Fruit fly (Drosophila melanogaster) whole organism, prepupa: ENCODE results near the gene CG10866.

Experiments
- Blimp-1 ChIP-seq: fragments of 200-800 bp; sonication (Bioruptor generic); optimal IDR thresholded peaks from 3 replicates; lab custom pipeline; 2017; ENCODE audit warnings: missing biosample characterization, missing genetic modification characterization, mild to moderate bottlenecking, moderate library complexity, missing genetic modification reagents
- CG10631 ChIP-seq: fragments of 200-800 bp; sonication (Bioruptor generic); optimal IDR thresholded peaks from 2 replicates; lab custom pipeline; 2016; ENCODE audit warnings: missing biosample characterization, missing genetic modification characterization
- CG10669 ChIP-seq: fragments of 200-800 bp; sonication (Bioruptor generic); optimal IDR thresholded peaks from 3 replicates; lab custom pipeline; 2018; ENCODE audit warnings: missing biosample characterization, mild to moderate bottlenecking, missing genetic modification characterization, moderate library complexity
- CG11762 ChIP-seq: fragments of 200-800 bp; sonication (Bioruptor generic); optimal IDR thresholded peaks from 3 replicates; lab custom pipeline; 2016; ENCODE audit warnings: missing biosample characterization, missing genetic modification characterization; ENCODE audit not compliant: insufficient read depth
- CG11902 ChIP-seq: fragments of 200-800 bp; sonication (Bioruptor generic); optimal IDR thresholded peaks from 3 replicates; lab custom pipeline; 2016; ENCODE audit warnings: missing biosample characterization, missing genetic modification characterization
- CG15336 ChIP-seq: fragments of 200-800 bp; sonication (Bioruptor generic); IDR thresholded peaks from 2 replicates; pipeline ENCODE4 v1.3.6; 2022; ENCODE audit warnings: missing biosample characterization, missing genetic modification characterization
- CG1621 ChIP-seq: fragments of 200-800 bp; sonication (Bioruptor generic); optimal IDR thresholded peaks from 3 replicates; lab custom pipeline; 2018; ENCODE audit warnings: missing biosample characterization, mild to moderate bottlenecking, missing genetic modification characterization
- CG3032 ChIP-seq: fragments of 200-800 bp; optimal IDR thresholded peaks from 2 replicates; lab custom pipeline; 2019; ENCODE audit warnings: missing biosample characterization, mild to moderate bottlenecking, missing genetic modification characterization, moderate library complexity
- CG32006 ChIP-seq: fragments of 200-800 bp; sonication (Bioruptor generic); optimal IDR thresholded peaks from 3 replicates; lab custom pipeline; 2017; ENCODE audit warnings: missing biosample characterization, mild to moderate bottlenecking, missing genetic modification characterization
- CG6276 ChIP-seq: fragments of 200-800 bp; sonication (Bioruptor generic); optimal IDR thresholded peaks from 2 replicates; lab custom pipeline; 2017; ENCODE audit warnings: missing biosample characterization, mild to moderate bottlenecking, missing genetic modification characterization
- CG7368 ChIP-seq: fragments of 200-800 bp; sonication (Bioruptor generic); optimal IDR thresholded peaks from 3 replicates; lab custom pipeline; 2016; ENCODE audit warnings: missing biosample characterization, missing genetic modification characterization
- CG8119 ChIP-seq: fragments of 200-800 bp; sonication (Bioruptor generic); IDR thresholded peaks from 3 replicates; pipeline ENCODE4 v1.3.6; 2022; ENCODE audit warnings: missing biosample characterization, missing genetic modification characterization
- CG8319 ChIP-seq: fragments of 200-800 bp; sonication (Bioruptor generic); optimal IDR thresholded peaks from 3 replicates; lab custom pipeline; 2016; ENCODE audit warnings: missing biosample characterization, missing genetic modification characterization
- CG8632 ChIP-seq: fragments of 200-800 bp; sonication (Bioruptor generic); optimal IDR thresholded peaks from 3 replicates; lab custom pipeline; 2016; ENCODE audit warnings: missing biosample characterization, missing genetic modification characterization
- CG9139 ChIP-seq: fragments of 200-800 bp; sonication (Bioruptor generic); optimal IDR thresholded peaks from 3 replicates; lab custom pipeline; 2017; ENCODE audit warnings: missing biosample characterization, mild to moderate bottlenecking, missing genetic modification characterization
- Eip75B ChIP-seq: fragments of 200-800 bp; sonication (Bioruptor generic); optimal IDR thresholded peaks from 3 replicates; lab custom pipeline; 2016; ENCODE audit warnings: missing biosample characterization, missing genetic modification characterization
- Eip78C ChIP-seq: fragments of 200-800 bp; sonication (Bioruptor generic); peaks from one replicate; lab custom pipeline; 2016; ENCODE audit warnings: missing biosample characterization, missing genetic modification characterization
- Eip93F ChIP-seq: fragments of 200-800 bp; sonication (Bioruptor generic); optimal IDR thresholded peaks from 2 replicates; lab custom pipeline; 2016; ENCODE audit warnings: missing biosample characterization, mild to moderate bottlenecking, missing genetic modification characterization
- Lpt ChIP-seq: fragments of 200-800 bp; sonication (Bioruptor generic); optimal IDR thresholded peaks from 3 replicates; lab custom pipeline; 2016; ENCODE audit warnings: missing biosample characterization, missing genetic modification characterization
- Sox102F ChIP-seq: fragments of 200-800 bp; sonication (Bioruptor generic); optimal IDR thresholded peaks from 2 replicates; lab custom pipeline; 2016; ENCODE audit warnings: missing biosample characterization, mild to moderate bottlenecking, missing genetic modification characterization
- Sox15 ChIP-seq: fragments of 200-800 bp; sonication (Bioruptor generic); optimal IDR thresholded peaks from 3 replicates; lab custom pipeline; 2016; ENCODE audit warnings: missing biosample characterization, missing genetic modification characterization
- achi ChIP-seq: fragments of 200-800 bp; sonication (Bioruptor generic); optimal IDR thresholded peaks from 3 replicates; lab custom pipeline; 2016; ENCODE audit warnings: missing biosample characterization, missing genetic modification characterization
- cyc ChIP-seq: fragments of 200-800 bp; sonication (Bioruptor generic); optimal IDR thresholded peaks from 3 replicates; lab custom pipeline; 2016; ENCODE audit warnings: missing biosample characterization, missing genetic modification characterization
- dac ChIP-seq: fragments of 200-800 bp; sonication (Bioruptor generic); optimal IDR thresholded peaks from 2 replicates; lab custom pipeline; 2017; ENCODE audit warnings: missing biosample characterization, mild to moderate bottlenecking, missing genetic modification characterization
- eg ChIP-seq: fragments of 200-800 bp; sonication (Bioruptor generic); IDR thresholded peaks from 3 replicates; pipeline ENCODE4 v1.3.6; 2022; ENCODE audit warnings: missing biosample characterization, missing genetic modification characterization
- fd59A ChIP-seq: fragments of 200-800 bp; sonication (Bioruptor generic); optimal IDR thresholded peaks from 2 replicates; lab custom pipeline; 2017; ENCODE audit warnings: missing biosample characterization, mild to moderate bottlenecking, missing genetic modification characterization, missing genetic modification reagents
- fd85E ChIP-seq: fragments of 200-800 bp; sonication (Bioruptor generic); optimal IDR thresholded peaks from 3 replicates; lab custom pipeline; 2016; ENCODE audit warnings: missing biosample characterization, missing genetic modification characterization
- fkh ChIP-seq: fragments of 200-800 bp; sonication (Bioruptor generic); optimal IDR thresholded peaks from 3 replicates; lab custom pipeline; 2017; ENCODE audit warnings: missing biosample characterization, mild to moderate bottlenecking, missing genetic modification characterization, moderate library complexity
- lz ChIP-seq: fragments of 200-800 bp; sonication (Bioruptor generic); optimal IDR thresholded peaks from 3 replicates; lab custom pipeline; 2016; ENCODE audit warnings: missing biosample characterization, missing genetic modification characterization
- pdm3 ChIP-seq: fragments of 200-800 bp; sonication (Bioruptor generic); optimal IDR thresholded peaks from 3 replicates; lab custom pipeline; 2016; ENCODE audit warnings: missing biosample characterization, missing genetic modification characterization
- svp ChIP-seq: fragments of 200-800 bp; sonication (Bioruptor generic); peaks from one replicate; lab custom pipeline; 2016; ENCODE audit warnings: missing biosample characterization, missing genetic modification characterization
- topi ChIP-seq: fragments of 200-800 bp; sonication (Bioruptor generic); optimal IDR thresholded peaks from 3 replicates; lab custom pipeline; 2016; ENCODE audit warnings: missing biosample characterization, missing genetic modification characterization
- vri ChIP-seq: fragments of 200-800 bp; sonication (Bioruptor generic); optimal IDR thresholded peaks from 3 replicates; lab custom pipeline; 2016; ENCODE audit warnings: missing biosample characterization, mild to moderate bottlenecking, missing genetic modification characterization

Gene CG10866

DNA sequence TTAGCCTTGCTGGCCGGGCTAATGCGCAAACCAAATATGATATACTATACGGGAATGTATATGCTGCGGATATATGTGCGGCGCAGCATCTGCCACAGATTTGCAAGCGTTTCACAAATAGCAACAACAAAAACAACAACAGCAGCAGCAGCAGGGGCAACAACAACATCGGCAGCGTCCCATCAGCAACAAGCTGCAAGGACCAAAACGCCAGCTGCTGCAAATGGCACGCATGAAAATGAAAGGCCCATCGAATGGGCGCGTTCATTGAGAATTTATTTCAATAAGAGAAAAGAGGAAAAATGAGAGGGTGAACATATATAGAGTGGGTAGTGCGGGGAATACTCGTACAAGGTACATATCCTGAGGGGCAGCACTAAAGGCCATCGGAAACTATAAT lies 38.6 kb upstream of the CG10866 start:
- TF ChIP-seq Eip93F (GFP tag; lab: Kevin White, UChicago) (no peak), CG11902 (no peak), CG8319 (GFP tag; lab: Kevin White, UChicago) (no peak), CG11762 (no peak), cyc (GFP tag; lab: Kevin White, UChicago) (no peak), CG10631 (no peak), achi (no peak), lz (GFP tag; lab: Kevin White, UChicago) (no peak), pdm3 (no peak), CG15336 (GFP tag; lab: Robert Waterston, UW) (no peak), CG32006 (GFP tag; lab: Kevin White, UChicago) (no peak), Sox102F (GFP tag; lab: Kevin White, UChicago) (no peak), CG10669 (GFP tag; lab: Kevin White, UChicago) (no peak), CG8632 (GFP tag; lab: Kevin White, UChicago) (no peak), Eip78C (GFP tag; lab: Kevin White, UChicago) (no peak), CG3032 (tag; lab: Kevin White, UChicago) (no peak), Blimp-1 (GFP tag; lab: Kevin White, UChicago) (no peak), CG1621 (tag; lab: Kevin White, UChicago) (no peak), CG6276 (GFP tag; lab: Kevin White, UChicago) (no peak)

- no peak for TF ChIP-seq Blimp-1 (GFP tag; lab: Kevin White, UChicago)
- TF ChIP-seq, all 60 proteins: peak for 0
Observed at dm6 chr3L:3972599-3972998, 34.8 kb upstream of the CG10866 start, which contains the start of gene CG43915. TSS of gene CG43915 (plus strand) at chr3L:3972899.

DNA sequence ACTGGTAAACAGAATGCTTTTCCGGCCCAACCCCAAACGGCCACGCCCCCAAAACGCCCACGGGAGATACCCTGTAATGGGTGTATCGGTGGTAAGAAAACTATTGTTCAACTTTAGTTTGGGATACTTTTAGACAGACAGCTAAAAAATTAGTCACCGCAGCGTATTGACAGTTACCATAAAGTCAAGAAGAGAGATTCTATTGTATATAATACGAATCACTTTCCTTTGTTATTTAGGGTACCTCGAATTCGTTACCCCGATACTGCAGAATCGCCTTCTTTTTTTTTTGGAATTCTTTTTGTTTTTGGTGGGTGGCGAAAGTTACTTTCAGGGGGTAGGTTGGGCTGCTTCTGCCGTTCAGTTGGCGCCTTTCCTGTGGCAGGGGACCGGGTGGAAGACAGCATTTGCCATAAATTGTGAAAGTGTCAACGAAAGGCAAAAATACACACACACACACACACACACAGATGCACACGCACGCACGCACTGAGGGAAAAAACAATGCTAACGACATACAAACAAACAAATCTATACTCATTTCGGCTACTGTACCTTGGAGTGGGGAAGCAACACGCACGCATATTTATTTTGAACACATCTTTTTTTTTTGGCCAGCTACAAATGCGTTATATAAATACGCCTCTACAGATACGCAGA lies 32.7 kb upstream of the CG10866 start:
- TF ChIP-seq Blimp-1 (GFP tag; lab: Kevin White, UChicago): no peak
- TF ChIP-seq eg (GFP tag; lab: Robert Waterston, UW): no peak
- no peak for TF ChIP-seq CG32006 (GFP tag; lab: Kevin White, UChicago)
- no peak for TF ChIP-seq fd59A (GFP tag; lab: Kevin White, UChicago)
- no peak for TF ChIP-seq fd85E
- TF ChIP-seq CG7368 (GFP tag; lab: Kevin White, UChicago): no peak
- TF ChIP-seq Sox15: no peak
- TF ChIP-seq svp: peak; percentile 54
- no peak for TF ChIP-seq Eip75B
- no peak for TF ChIP-seq CG9139
- peak; percentile 23 for TF ChIP-seq Eip78C (GFP tag; lab: Kevin White, UChicago)
- no peak for TF ChIP-seq lz (GFP tag; lab: Kevin White, UChicago)

- TF ChIP-seq dac (no peak), vri (GFP tag; lab: Kevin White, UChicago) (peak; percentile 15), CG10631 (no peak)
Observed at dm6 chr3L:3965102-3965501, 27.3 kb upstream of the CG10866 start.

DNA sequence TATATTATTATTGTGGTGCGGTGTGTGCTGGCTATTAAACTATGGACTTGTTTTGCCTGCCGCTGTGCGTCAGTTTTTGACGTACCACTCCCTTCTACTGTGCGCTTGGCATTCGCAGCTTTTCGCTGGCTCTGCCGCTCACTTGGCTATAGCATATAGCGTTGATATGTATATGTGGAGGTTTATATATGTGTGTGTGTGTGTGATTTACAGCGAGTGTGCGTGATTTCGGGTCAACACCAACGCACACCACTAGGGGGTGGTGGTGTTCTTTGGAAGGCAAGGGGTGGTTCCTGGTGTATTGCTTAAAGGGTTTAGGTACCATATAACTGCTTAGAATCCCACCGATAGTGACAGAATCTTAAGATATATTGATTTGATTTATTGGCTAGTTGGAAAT lies 26.9 kb upstream of the CG10866 start, which contains the start of gene CG12605:
TSS of gene CG12605 (minus strand) at position 101 of the 400 bp plus-strand sequence.
- TF ChIP-seq Lpt (GFP tag; lab: Kevin White, UChicago) (no peak), fkh (GFP tag; lab: Kevin White, UChicago) (no peak)
- TF ChIP-seq, all 60 proteins: peak for 0

- TF ChIP-seq Eip93F (GFP tag; lab: Kevin White, UChicago): no peak
- no peak for TF ChIP-seq topi (GFP tag; lab: Kevin White, UChicago)
- no peak for TF ChIP-seq Eip75B
- TF ChIP-seq CG8119: no peak
- TF ChIP-seq, all 60 proteins: peak for 0
Observed at dm6 chr3L:3963979-3964378, 26.2 kb upstream of the CG10866 start.
